Worm (Caenorhabditis elegans): ENCODE data around the gene srxa-14.

- no peak for TF ChIP-seq pha-4 (tag; optimal IDR thresholded peaks at IDR 0.05)
- no peak for TF ChIP-seq blmp-1 (tag; optimal IDR thresholded peaks at IDR 0.05)
- no peak for TF ChIP-seq ceh-83 (GFP tag; optimal IDR thresholded peaks at IDR 0.05)
- TF ChIP-seq lin-13 (tag; optimal IDR thresholded peaks at IDR 0.05): no peak
- no peak for TF ChIP-seq nhr-76 (tag; optimal IDR thresholded peaks at IDR 0.05)
- no peak for TF ChIP-seq mab-5 (tag; optimal IDR thresholded peaks at IDR 0.05)
- TF ChIP-seq mep-1 (tag; optimal IDR thresholded peaks at IDR 0.05): no peak
- no peak for TF ChIP-seq M03D4.4 (tag; optimal IDR thresholded peaks at IDR 0.05)
- TF ChIP-seq unc-39 (tag; optimal IDR thresholded peaks at IDR 0.05): no peak
Observed at ce11 chrV:20681824-20682223, 42.4 kb downstream of the srxa-14 start.
